Worm (Caenorhabditis elegans): Measurements from ENCODE around the gene gbh-1.

DNA sequence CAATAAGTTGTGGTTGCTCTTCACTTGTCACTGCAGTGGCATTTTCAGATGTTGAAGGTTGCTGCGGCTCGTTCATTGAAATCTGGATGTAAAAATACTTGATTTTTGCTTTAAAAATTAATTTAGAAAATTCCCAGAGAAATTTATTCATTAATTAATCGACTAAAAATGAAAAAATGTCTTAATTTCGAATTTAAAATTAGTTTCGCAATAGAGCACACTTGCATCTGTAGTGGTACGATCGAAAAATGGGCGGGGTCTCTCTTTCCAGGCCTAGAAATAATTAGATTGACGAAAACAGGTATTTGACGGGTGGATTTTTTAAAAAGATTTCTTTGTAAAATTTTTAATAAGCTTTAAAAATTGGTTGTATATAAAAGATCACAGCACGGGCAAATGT is 30.9 kb downstream of the gbh-1 start, which contains the start of gene D2089.8:
- TF ChIP-seq fkh-10 (GFP tag; optimal IDR thresholded peaks at IDR 0.05) (no peak), sea-2 (GFP tag; optimal IDR thresholded peaks at IDR 0.05) (no peak), ceh-9 (tag; optimal IDR thresholded peaks at IDR 0.05) (no peak), eor-1 (tag; optimal IDR thresholded peaks at IDR 0.05) (no peak), unc-62 (GFP tag; optimal IDR thresholded peaks at IDR 0.05) (no peak), snpc-4 (tag; optimal IDR thresholded peaks at IDR 0.05) (no peak), lin-39 (tag; optimal IDR thresholded peaks at IDR 0.05) (no peak), pha-4 (tag; optimal IDR thresholded peaks at IDR 0.05) (peak; percentile 43), ztf-11 (tag; optimal IDR thresholded peaks at IDR 0.05) (no peak), skn-1 (tag; optimal IDR thresholded peaks at IDR 0.05) (no peak)

All from whole organism, L3 larva.